Worm (Caenorhabditis elegans): Measurements from ENCODE around the gene C25A8.2.

The C25A8.2 gene

ce11 chrIV:6974162-6974938 is 35.3 kb upstream of the C25A8.2 start:
- TF ChIP-seq daf-12 (tag; optimal IDR thresholded peaks at IDR 0.05) (no peak), fos-1 (tag; optimal IDR thresholded peaks at IDR 0.05) (no peak), ceh-9 (tag; optimal IDR thresholded peaks at IDR 0.05) (no peak), zag-1 (tag; optimal IDR thresholded peaks at IDR 0.05) (no peak), nhr-77 (tag; optimal IDR thresholded peaks at IDR 0.05) (no peak), eor-1 (tag; optimal IDR thresholded peaks at IDR 0.05) (no peak), lin-15B (tag; optimal IDR thresholded peaks at IDR 0.05) (no peak), lin-39 (tag; optimal IDR thresholded peaks at IDR 0.05) (no peak), nhr-43 (tag; optimal IDR thresholded peaks at IDR 0.05; ENCODE audit: poor library complexity, severe bottlenecking) (no peak), ceh-28 (tag; optimal IDR thresholded peaks at IDR 0.05) (no peak), ztf-4 (tag; optimal IDR thresholded peaks at IDR 0.05) (no peak), lsy-12 (tag; optimal IDR thresholded peaks at IDR 0.05) (no peak)

- no peak for TF ChIP-seq hmg-11 (tag; optimal IDR thresholded peaks at IDR 0.05)
These were observed 32.5 kb upstream of the C25A8.2 start, which contains the start of the genes pgl-1 and him-3 for ce11 chrIV:6977089-6977558. TSS of gene pgl-1 (minus strand) at chrIV:6977318. TSS of gene him-3 (plus strand) at chrIV:6977508.

ce11 chrIV:6978625-6979024 is 31.0 kb upstream of the C25A8.2 start:
- no peak for TF ChIP-seq unc-62 (GFP tag; optimal IDR thresholded peaks at IDR 0.05)
- no peak for TF ChIP-seq ZK546.5 (tag; optimal IDR thresholded peaks at IDR 0.05)
- no peak for TF ChIP-seq aly-2 (tag; optimal IDR thresholded peaks at IDR 0.05)

- TF ChIP-seq aly-2 (tag; optimal IDR thresholded peaks at IDR 0.05) (no peak), tbx-2 (tag; optimal IDR thresholded peaks at IDR 0.05) (no peak), zag-1 (tag; optimal IDR thresholded peaks at IDR 0.05) (no peak), ceh-16 (tag; optimal IDR thresholded peaks at IDR 0.05) (no peak), egl-5 (tag; optimal IDR thresholded peaks at IDR 0.05) (no peak), mml-1 (tag; optimal IDR thresholded peaks at IDR 0.05) (no peak), nhr-23 (tag; optimal IDR thresholded peaks at IDR 0.05) (no peak), nhr-25 (tag; optimal IDR thresholded peaks at IDR 0.05) (no peak), nhr-12 (tag; optimal IDR thresholded peaks at IDR 0.05) (no peak), lsy-12 (tag; optimal IDR thresholded peaks at IDR 0.05) (no peak), ztf-11 (tag; optimal IDR thresholded peaks at IDR 0.05) (no peak), unc-62 (GFP tag; optimal IDR thresholded peaks at IDR 0.05) (no peak), unc-39 (tag; optimal IDR thresholded peaks at IDR 0.05) (no peak)
These were observed 24.9 kb upstream of the C25A8.2 start for ce11 chrIV:6984449-6985380.

ce11 chrIV:6986835-6987234 is 22.8 kb upstream of the C25A8.2 start, which contains the start of gene prkl-1:
TSS of gene prkl-1 (minus strand) at chrIV:6986935.
- no peak for TF ChIP-seq ceh-16 (tag; optimal IDR thresholded peaks at IDR 0.05)
- no peak for TF ChIP-seq eor-1 (tag; optimal IDR thresholded peaks at IDR 0.05)
- no peak for TF ChIP-seq nhr-11 (tag; optimal IDR thresholded peaks at IDR 0.05)
- no peak for TF ChIP-seq zag-1 (tag; optimal IDR thresholded peaks at IDR 0.05)

- TF ChIP-seq elt-1 (tag; optimal IDR thresholded peaks at IDR 0.05), result no peak
- no peak for TF ChIP-seq ceh-9 (tag; optimal IDR thresholded peaks at IDR 0.05)
- no peak for TF ChIP-seq ceh-28 (tag; optimal IDR thresholded peaks at IDR 0.05)
- no peak for TF ChIP-seq nhr-43 (tag; optimal IDR thresholded peaks at IDR 0.05; ENCODE audit: poor library complexity, severe bottlenecking)
- no peak for TF ChIP-seq egl-5 (tag; optimal IDR thresholded peaks at IDR 0.05)
- TF ChIP-seq R02D3.7 (tag; optimal IDR thresholded peaks at IDR 0.05), result no peak
- TF ChIP-seq nhr-76 (tag; optimal IDR thresholded peaks at IDR 0.05), result no peak
- no peak for TF ChIP-seq ZK546.5 (tag; optimal IDR thresholded peaks at IDR 0.05)
- no peak for TF ChIP-seq hmg-11 (tag; optimal IDR thresholded peaks at IDR 0.05)
- TF ChIP-seq fkh-10 (GFP tag; optimal IDR thresholded peaks at IDR 0.05), result no peak
- no peak for TF ChIP-seq lsy-12 (tag; optimal IDR thresholded peaks at IDR 0.05)
- TF ChIP-seq unc-39 (tag; optimal IDR thresholded peaks at IDR 0.05), result no peak
- no peak for TF ChIP-seq ama-1 (optimal IDR thresholded peaks at IDR 0.05)
- no peak for TF ChIP-seq nfya-1 (tag; optimal IDR thresholded peaks at IDR 0.05; ENCODE audit: insufficient read depth)
- no peak for TF ChIP-seq aly-2 (tag; optimal IDR thresholded peaks at IDR 0.05)
These were observed 18.6 kb upstream of the C25A8.2 start for ce11 chrIV:6991070-6991469.

All from whole organism, L3 larva.